Worm (Caenorhabditis elegans) whole organism, L3 larva: ENCODE data around the gene lst-6.

ENCODE experiments used
- ZK546.5 ChIP-seq: sonication (generic microtip); optimal IDR thresholded peaks from 2 replicates; lab custom pipeline; 2017; ENCODE audit warnings: missing biosample characterization, missing genetic modification characterization
- aly-2 ChIP-seq: fragments of 150-350 bp; optimal IDR thresholded peaks from 2 replicates; lab custom pipeline; 2014; ENCODE audit warnings: missing biosample characterization, missing genetic modification characterization
- ama-1 ChIP-seq: fragments of 150-350 bp; optimal IDR thresholded peaks from 2 replicates; lab custom pipeline; 2018
- ceh-28 ChIP-seq: fragments of 150-350 bp; optimal IDR thresholded peaks from 2 replicates; lab custom pipeline; 2014; ENCODE audit warnings: missing biosample characterization, missing genetic modification reagents, missing genetic modification characterization
- ceh-82 ChIP-seq: fragments of 150-350 bp; optimal IDR thresholded peaks from 2 replicates; lab custom pipeline; 2014; ENCODE audit warnings: missing biosample characterization, missing genetic modification characterization
- ceh-9 ChIP-seq: sonication (generic microtip); optimal IDR thresholded peaks from 2 replicates; lab custom pipeline; 2018; ENCODE audit warnings: missing biosample characterization, missing genetic modification characterization
- daf-12 ChIP-seq: fragments of 150-350 bp; optimal IDR thresholded peaks from 2 replicates; lab custom pipeline; 2014; ENCODE audit warnings: missing biosample characterization, missing genetic modification reagents, missing genetic modification characterization
- egl-27 ChIP-seq: sonication (generic microtip); optimal IDR thresholded peaks from 4 replicates; lab custom pipeline; 2017; ENCODE audit warnings: missing biosample characterization, missing genetic modification reagents, missing genetic modification characterization
- egl-5 ChIP-seq: fragments of 150-350 bp; optimal IDR thresholded peaks from 2 replicates; lab custom pipeline; 2017; ENCODE audit warnings: missing biosample characterization, missing genetic modification reagents, missing genetic modification characterization, inconsistent platforms
- elt-1 ChIP-seq: fragments of 150-350 bp; optimal IDR thresholded peaks from 2 replicates; lab custom pipeline; 2014; ENCODE audit warnings: missing biosample characterization, missing genetic modification characterization
- elt-2 ChIP-seq: sonication (generic microtip); optimal IDR thresholded peaks from 2 replicates; lab custom pipeline; 2016; ENCODE audit warnings: missing genetic modification reagents, mild to moderate bottlenecking, missing genetic modification characterization, missing compliant biosample characterization
- elt-3 ChIP-seq, 3 experiments: fragments of 150-350 bp in 1 of 3; sonication (generic microtip) in 2 of 3; optimal IDR thresholded peaks; 2 replicates in 2 of 3; 4 replicates in 1 of 3; lab custom pipeline; 2014 to 2017; ENCODE audit warnings: missing biosample characterization in 3 of 3, missing genetic modification characterization in 3 of 3
- eor-1 ChIP-seq, 2 experiments: fragments of 150-350 bp; optimal IDR thresholded peaks; 2 replicates each; lab custom pipeline; 2014 to 2018; ENCODE audit warnings: missing biosample characterization in 2 of 2, missing genetic modification characterization in 2 of 2
- fkh-10 ChIP-seq: sonication (generic microtip); optimal IDR thresholded peaks from 2 replicates; lab custom pipeline; 2017; ENCODE audit warnings: missing biosample characterization, missing genetic modification reagents, missing genetic modification characterization
- fkh-2 ChIP-seq: fragments of 150-350 bp; optimal IDR thresholded peaks from 2 replicates; lab custom pipeline; 2014; ENCODE audit warnings: missing biosample characterization, missing genetic modification reagents, missing genetic modification characterization
- fos-1 ChIP-seq: fragments of 150-350 bp; optimal IDR thresholded peaks from 2 replicates; lab custom pipeline; 2014; ENCODE audit warnings: missing biosample characterization, missing genetic modification characterization
- hmg-11 ChIP-seq: sonication (generic microtip); optimal IDR thresholded peaks from 2 replicates; lab custom pipeline; 2016; ENCODE audit warnings: missing genetic modification characterization, missing compliant biosample characterization
- jun-1 ChIP-seq: fragments of 150-350 bp; optimal IDR thresholded peaks from 2 replicates; lab custom pipeline; 2014; ENCODE audit warnings: missing biosample characterization, missing genetic modification reagents, missing genetic modification characterization
- lin-15B ChIP-seq: fragments of 150-350 bp; optimal IDR thresholded peaks from 2 replicates; lab custom pipeline; 2014; ENCODE audit warnings: missing biosample characterization, missing genetic modification characterization
- lin-39 ChIP-seq: fragments of 150-350 bp; optimal IDR thresholded peaks from 2 replicates; lab custom pipeline; 2018; ENCODE audit warnings: missing biosample characterization, missing genetic modification reagents, missing genetic modification characterization
- lsy-12 ChIP-seq: sonication (generic microtip); optimal IDR thresholded peaks from 2 replicates; lab custom pipeline; 2016; ENCODE audit warnings: mild to moderate bottlenecking, missing genetic modification characterization, missing compliant biosample characterization
- mml-1 ChIP-seq: fragments of 150-350 bp; sonication (generic microtip); optimal IDR thresholded peaks from 3 replicates; lab custom pipeline; 2014; ENCODE audit warnings: missing biosample characterization, missing genetic modification characterization
- nfya-1 ChIP-seq: sonication (generic microtip); optimal IDR thresholded peaks from 2 replicates; lab custom pipeline; 2017; ENCODE audit warnings: missing genetic modification characterization, mild to moderate bottlenecking, missing compliant biosample characterization, antibody characterized with exemption, moderate library complexity; ENCODE audit not compliant: insufficient read depth
- nhr-11 ChIP-seq: fragments of 150-350 bp; optimal IDR thresholded peaks from 2 replicates; lab custom pipeline; 2014; ENCODE audit warnings: missing biosample characterization, missing genetic modification characterization
- nhr-12 ChIP-seq: fragments of 150-350 bp; optimal IDR thresholded peaks from 2 replicates; lab custom pipeline; 2014; ENCODE audit warnings: missing biosample characterization, missing genetic modification characterization
- nhr-23 ChIP-seq: fragments of 150-350 bp; optimal IDR thresholded peaks from 2 replicates; lab custom pipeline; 2014; ENCODE audit warnings: missing biosample characterization, missing genetic modification reagents, missing genetic modification characterization
- nhr-237 ChIP-seq: fragments of 150-350 bp; optimal IDR thresholded peaks from 2 replicates; lab custom pipeline; 2014; ENCODE audit warnings: missing biosample characterization, missing genetic modification characterization
- nhr-25 ChIP-seq: sonication (generic microtip); optimal IDR thresholded peaks from 2 replicates; lab custom pipeline; 2017; ENCODE audit warnings: missing biosample characterization, missing genetic modification characterization
- nhr-43 ChIP-seq: sonication (generic microtip); optimal IDR thresholded peaks from 2 replicates; lab custom pipeline; 2016; ENCODE audit warnings: mild to moderate bottlenecking, missing genetic modification characterization, missing compliant biosample characterization; ENCODE audit not compliant: poor library complexity, severe bottlenecking
- nhr-67 ChIP-seq: fragments of 150-350 bp; optimal IDR thresholded peaks from 2 replicates; lab custom pipeline; 2014; ENCODE audit warnings: missing biosample characterization, missing genetic modification characterization
- nhr-76 ChIP-seq: fragments of 150-350 bp; sonication (generic microtip); optimal IDR thresholded peaks from 5 replicates; lab custom pipeline; 2014; ENCODE audit warnings: missing biosample characterization, missing genetic modification characterization
- nhr-77 ChIP-seq: fragments of 150-350 bp; optimal IDR thresholded peaks from 2 replicates; lab custom pipeline; 2014; ENCODE audit warnings: missing biosample characterization, missing genetic modification characterization
- pqm-1 ChIP-seq: fragments of 150-350 bp; optimal IDR thresholded peaks from 2 replicates; lab custom pipeline; 2017; ENCODE audit warnings: missing biosample characterization, missing genetic modification characterization, inconsistent platforms
- sea-2 ChIP-seq: fragments of 150-350 bp; sonication (generic microtip); optimal IDR thresholded peaks from 4 replicates; lab custom pipeline; 2014; ENCODE audit warnings: missing biosample characterization, missing genetic modification reagents, missing genetic modification characterization
- skn-1 ChIP-seq: fragments of 150-350 bp; optimal IDR thresholded peaks from 2 replicates; lab custom pipeline; 2014; ENCODE audit warnings: missing biosample characterization, missing genetic modification characterization
- snpc-4 ChIP-seq: fragments of 150-350 bp; optimal IDR thresholded peaks from 2 replicates; lab custom pipeline; 2014; ENCODE audit warnings: missing biosample characterization, missing genetic modification characterization
- tbx-2 ChIP-seq: sonication (generic microtip); optimal IDR thresholded peaks from 2 replicates; lab custom pipeline; 2016; ENCODE audit warnings: mild to moderate bottlenecking, missing genetic modification characterization, missing compliant biosample characterization
- unc-39 ChIP-seq: sonication (generic microtip); optimal IDR thresholded peaks from 4 replicates; lab custom pipeline; 2017; ENCODE audit warnings: missing biosample characterization, missing genetic modification characterization
- unc-62 ChIP-seq: fragments of 150-350 bp; sonication (generic microtip); optimal IDR thresholded peaks from 4 replicates; lab custom pipeline; 2014; ENCODE audit warnings: missing biosample characterization, missing genetic modification reagents, missing genetic modification characterization
- zag-1 ChIP-seq: fragments of 150-350 bp; optimal IDR thresholded peaks from 2 replicates; lab custom pipeline; 2014; ENCODE audit warnings: missing biosample characterization, missing genetic modification characterization
- ztf-11 ChIP-seq: fragments of 150-350 bp; optimal IDR thresholded peaks from 2 replicates; lab custom pipeline; 2014; ENCODE audit warnings: missing biosample characterization, missing genetic modification characterization
- ztf-4 ChIP-seq: fragments of 150-350 bp; optimal IDR thresholded peaks from 2 replicates; lab custom pipeline; 2014; ENCODE audit warnings: missing biosample characterization, missing genetic modification characterization

lst-6 gene

DNA sequence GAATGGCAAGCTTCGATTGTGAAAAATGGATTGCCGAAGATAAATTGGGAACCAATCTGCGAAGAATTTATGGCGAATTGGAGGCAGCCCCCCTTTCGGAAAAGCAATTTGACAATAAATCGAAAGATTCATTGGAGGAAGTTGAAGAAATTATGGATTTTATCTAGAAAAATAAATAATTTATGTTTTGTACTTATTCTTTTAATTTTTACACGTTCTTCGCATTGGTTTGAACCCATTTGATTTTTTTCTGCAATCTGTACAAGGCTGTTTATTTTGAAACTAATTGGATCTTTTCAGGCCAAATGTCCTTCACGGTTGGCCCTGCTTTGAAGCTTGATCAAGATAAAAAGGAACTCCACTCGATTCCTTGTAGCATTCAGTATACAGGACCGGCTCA lies 30.7 kb upstream of the lst-6 start, which contains the start of gene ZK1127.13:
Gene ZK1127.13, plus strand, starts transcription at position 301 of the 400 bp plus-strand sequence.
- TF ChIP-seq skn-1 (tag; lab: Kevin White, UChicago): no peak
- no peak for TF ChIP-seq ztf-11 (tag; lab: Kevin White, UChicago)
- TF ChIP-seq nhr-67 (tag; lab: Kevin White, UChicago): no peak
- no peak for TF ChIP-seq daf-12
- no peak for TF ChIP-seq ZK546.5
- TF ChIP-seq ztf-4 (tag; lab: Kevin White, UChicago): no peak
- no peak for TF ChIP-seq nhr-43 (tag; lab: Kevin White, UChicago)
- no peak for TF ChIP-seq fkh-2 (tag; lab: Kevin White, UChicago)
- no peak for TF ChIP-seq eor-1 (tag; optimal IDR thresholded peaks at IDR 0.05; lab: Kevin White, UChicago)
- TF ChIP-seq aly-2 (tag; lab: Kevin White, UChicago): no peak
- TF ChIP-seq nfya-1: no peak
- no peak for TF ChIP-seq ceh-9 (tag; lab: Kevin White, UChicago)
- no peak for TF ChIP-seq pqm-1
- no peak for TF ChIP-seq ceh-82 (tag; lab: Kevin White, UChicago)
- no peak for TF ChIP-seq tbx-2 (tag; lab: Kevin White, UChicago)
- no peak for TF ChIP-seq nhr-25 (tag; lab: Kevin White, UChicago)

DNA sequence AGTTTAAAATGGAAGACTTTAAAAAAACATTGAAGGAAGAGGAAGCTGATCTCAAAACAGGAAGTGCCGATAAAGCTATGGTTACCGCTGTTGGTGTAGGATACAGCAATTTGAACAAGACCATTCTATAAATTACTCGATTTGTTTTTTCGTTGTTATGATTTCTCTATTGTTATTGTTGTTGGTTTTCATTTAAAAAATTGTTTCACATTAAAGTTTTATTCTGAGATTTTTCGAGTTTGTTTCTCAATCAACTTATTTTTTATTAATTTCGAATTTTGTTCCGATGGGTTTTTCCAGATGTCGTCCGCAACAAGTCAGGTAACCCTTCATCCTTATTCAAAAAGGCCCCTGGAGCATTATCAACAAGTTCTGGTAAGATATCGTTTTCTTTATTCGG lies 29.5 kb upstream of the lst-6 start, which contains the start of gene ZK1127.12:
Gene ZK1127.12, plus strand, starts transcription at position 301 of the 400 bp plus-strand sequence.
- TF ChIP-seq ama-1 (lab: Kevin White, UChicago) (no peak), elt-3 (tag; optimal IDR thresholded peaks at IDR 0.05; lab: Kevin White, UChicago) (no peak), pqm-1 (no peak), egl-5 (tag; lab: Kevin White, UChicago) (no peak), nhr-43 (tag; lab: Kevin White, UChicago) (no peak), ceh-9 (tag; lab: Kevin White, UChicago) (no peak), hmg-11 (tag; lab: Kevin White, UChicago) (no peak), nhr-11 (tag; lab: Kevin White, UChicago) (no peak), nhr-12 (tag; lab: Kevin White, UChicago) (no peak), unc-39 (tag; lab: Kevin White, UChicago) (no peak), eor-1 (tag; optimal IDR thresholded peaks at IDR 0.05; lab: Kevin White, UChicago) (no peak), nhr-77 (tag; lab: Kevin White, UChicago) (no peak), nhr-23 (tag; lab: Kevin White, UChicago) (no peak), nhr-237 (tag; lab: Kevin White, UChicago) (no peak), nhr-67 (tag; lab: Kevin White, UChicago) (no peak), fkh-10 (GFP tag; lab: Kevin White, UChicago) (no peak), ceh-28 (tag; lab: Kevin White, UChicago) (no peak), elt-2 (no peak), elt-1 (tag; lab: Kevin White, UChicago) (no peak), nhr-76 (no peak)
- TF ChIP-seq, all 47 proteins: peak for 0

DNA sequence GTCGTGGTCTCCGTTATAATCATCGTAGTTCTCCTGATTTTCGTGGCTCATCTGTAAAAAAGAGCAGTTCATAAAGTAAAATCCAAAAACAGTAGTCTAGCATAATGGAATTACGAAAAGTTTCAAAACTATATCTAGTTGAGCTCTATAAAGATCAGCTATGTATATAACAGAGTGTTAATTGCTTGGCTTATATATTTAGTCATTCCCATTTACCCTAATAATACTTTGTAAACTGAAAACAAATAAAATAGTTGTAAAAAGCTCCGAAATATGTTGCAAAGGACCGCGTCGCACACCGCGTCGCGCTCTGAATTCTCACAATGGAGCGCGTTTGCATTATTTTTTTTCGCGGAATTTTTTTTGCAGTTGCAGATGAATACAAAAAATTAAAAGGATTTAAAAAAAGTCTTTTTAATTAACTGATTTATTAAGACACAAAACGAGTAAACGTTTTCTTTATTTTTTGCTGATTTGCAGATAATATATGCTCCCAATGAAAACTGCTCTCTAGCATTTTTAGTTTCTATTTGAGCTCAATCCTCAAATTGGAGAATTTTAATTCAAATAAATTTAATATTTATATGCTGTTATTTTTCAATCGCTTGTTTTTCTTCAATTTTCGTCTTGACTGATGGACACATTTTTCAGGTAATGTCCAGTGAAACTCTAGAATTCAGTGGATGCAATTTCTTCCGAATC lies 27.9 kb upstream of the lst-6 start, which contains the start of the genes tcer-1 and ZK1127.5:
Gene tcer-1, minus strand, starts transcription at position 51 of the 702 bp plus-strand sequence.
Gene ZK1127.5, plus strand, starts transcription at position 652 of the 702 bp plus-strand sequence.
- TF ChIP-seq skn-1 (tag; lab: Kevin White, UChicago): no peak
- no peak for TF ChIP-seq ama-1 (lab: Kevin White, UChicago)
- TF ChIP-seq zag-1 (tag; lab: Kevin White, UChicago): no peak
- TF ChIP-seq elt-2: peak; percentile 37
- TF ChIP-seq lsy-12 (tag; lab: Kevin White, UChicago): no peak
- no peak for TF ChIP-seq ceh-9 (tag; lab: Kevin White, UChicago)
- no peak for TF ChIP-seq elt-1 (tag; lab: Kevin White, UChicago)
- no peak for TF ChIP-seq nhr-12 (tag; lab: Kevin White, UChicago)
- TF ChIP-seq nhr-77 (tag; lab: Kevin White, UChicago): no peak
- peak; percentile 53 for TF ChIP-seq egl-5 (tag; lab: Kevin White, UChicago)
- no peak for TF ChIP-seq nhr-76
- TF ChIP-seq hmg-11 (tag; lab: Kevin White, UChicago): peak; percentile 70
- TF ChIP-seq eor-1 (tag; optimal IDR thresholded peaks at IDR 0.05; lab: Kevin White, UChicago): no peak
- TF ChIP-seq fos-1 (tag; lab: Kevin White, UChicago): no peak
- TF ChIP-seq unc-62: no peak
- TF ChIP-seq nhr-67 (tag; lab: Kevin White, UChicago): no peak
- no peak for TF ChIP-seq egl-27
- TF ChIP-seq nhr-43 (tag; lab: Kevin White, UChicago): no peak
- TF ChIP-seq snpc-4 (tag; lab: Kevin White, UChicago): peak; percentile 64
- TF ChIP-seq ceh-28 (tag; lab: Kevin White, UChicago): no peak
- no peak for TF ChIP-seq nhr-237 (tag; lab: Kevin White, UChicago)
- TF ChIP-seq daf-12: no peak
- no peak for TF ChIP-seq fkh-10 (GFP tag; lab: Kevin White, UChicago)
- TF ChIP-seq sea-2 (GFP tag; lab: Kevin White, UChicago): no peak
- TF ChIP-seq nhr-11 (tag; lab: Kevin White, UChicago): no peak
- no peak for TF ChIP-seq tbx-2 (tag; lab: Kevin White, UChicago)
- no peak for TF ChIP-seq jun-1
- peak; percentile 20 for TF ChIP-seq lin-39
- TF ChIP-seq lin-15B (tag; lab: Kevin White, UChicago): peak; percentile 77
- peak; percentile 74 for TF ChIP-seq nfya-1
- TF ChIP-seq ztf-11 (tag; lab: Kevin White, UChicago): no peak
- no peak for TF ChIP-seq elt-3 (tag; optimal IDR thresholded peaks at IDR 0.05; lab: Kevin White, UChicago)
- no peak for TF ChIP-seq ceh-82 (tag; lab: Kevin White, UChicago)
- no peak for TF ChIP-seq fkh-2 (tag; lab: Kevin White, UChicago)
- no peak for TF ChIP-seq mml-1 (tag; lab: Kevin White, UChicago)
- TF ChIP-seq nhr-25 (tag; lab: Kevin White, UChicago): peak; percentile 25
- TF ChIP-seq ZK546.5: no peak
- TF ChIP-seq unc-39 (tag; lab: Kevin White, UChicago): no peak
- TF ChIP-seq nhr-23 (tag; lab: Kevin White, UChicago): peak; percentile 39
- no peak for TF ChIP-seq aly-2 (tag; lab: Kevin White, UChicago)
